Worm (Caenorhabditis elegans): Measurements from ENCODE around the gene K02D10.8.

Gene K02D10.8

ce11 chrIII:8809245-8809971, 23.2 kb downstream of the K02D10.8 start, which contains the start of gene prx-19 (continued):
- TF ChIP-seq skn-1 (tag; optimal IDR thresholded peaks at IDR 0.05) (no peak), F13H6.1 (tag; optimal IDR thresholded peaks at IDR 0.05) (peak; percentile 43), unc-39 (tag; optimal IDR thresholded peaks at IDR 0.05) (no peak), R02D3.7 (tag; optimal IDR thresholded peaks at IDR 0.05) (no peak), alr-1 (tag; optimal IDR thresholded peaks at IDR 0.05) (no peak), ceh-82 (tag; optimal IDR thresholded peaks at IDR 0.05) (no peak), gmeb-1 (tag; optimal IDR thresholded peaks at IDR 0.05) (peak; percentile 92)

- no peak for TF ChIP-seq peb-1 (tag; optimal IDR thresholded peaks at IDR 0.05)
- peak; percentile 56 for TF ChIP-seq sem-4 (tag; optimal IDR thresholded peaks at IDR 0.05)
These were observed 24.9 kb downstream of the K02D10.8 start for ce11 chrIII:8811111-8811510.

ce11 chrIII:8815699-8816098, 29.5 kb downstream of the K02D10.8 start:
- no peak for TF ChIP-seq C34F6.9 (tag; optimal IDR thresholded peaks at IDR 0.05)
- no peak for TF ChIP-seq mab-5 (tag; optimal IDR thresholded peaks at IDR 0.05)
- TF ChIP-seq egl-27 (tag; optimal IDR thresholded peaks at IDR 0.05): no peak
- no peak for TF ChIP-seq ZK546.5 (tag; optimal IDR thresholded peaks at IDR 0.05)
- TF ChIP-seq dmd-4 (tag; optimal IDR thresholded peaks at IDR 0.05): no peak
- TF ChIP-seq ztf-11 (tag; optimal IDR thresholded peaks at IDR 0.05): no peak
- TF ChIP-seq nhr-10 (tag; optimal IDR thresholded peaks at IDR 0.05): no peak
- TF ChIP-seq zag-1 (tag; optimal IDR thresholded peaks at IDR 0.05): no peak
- no peak for TF ChIP-seq mdl-1 (tag; optimal IDR thresholded peaks at IDR 0.05)
- TF ChIP-seq nhr-25 (tag; optimal IDR thresholded peaks at IDR 0.05): no peak
- TF ChIP-seq ama-1 (optimal IDR thresholded peaks at IDR 0.05): no peak
- TF ChIP-seq nhr-129 (tag; optimal IDR thresholded peaks at IDR 0.05): peak; percentile 45
- TF ChIP-seq ceh-16 (tag; optimal IDR thresholded peaks at IDR 0.05): no peak
- no peak for TF ChIP-seq sem-4 (tag; optimal IDR thresholded peaks at IDR 0.05)
- no peak for TF ChIP-seq aly-2 (tag; optimal IDR thresholded peaks at IDR 0.05)
- TF ChIP-seq F13H6.1 (tag; optimal IDR thresholded peaks at IDR 0.05): peak; percentile 61

ce11 chrIII:8818599-8818998, 32.4 kb downstream of the K02D10.8 start, which contains the start of gene pat-2:
pat-2 (plus strand) TSS chrIII:8818899.
- TF ChIP-seq dmd-4 (tag; optimal IDR thresholded peaks at IDR 0.05): no peak
- no peak for TF ChIP-seq ztf-1 (GFP tag; conservative IDR thresholded peaks at IDR 0.05)
- TF ChIP-seq alr-1 (tag; optimal IDR thresholded peaks at IDR 0.05): no peak
- no peak for TF ChIP-seq crh-2 (tag; optimal IDR thresholded peaks at IDR 0.05)

- no peak for TF ChIP-seq nhr-6 (tag; optimal IDR thresholded peaks at IDR 0.05)
- no peak for TF ChIP-seq snpc-4 (tag; optimal IDR thresholded peaks at IDR 0.05)
- TF ChIP-seq lin-11 (tag; optimal IDR thresholded peaks at IDR 0.05): no peak
- no peak for TF ChIP-seq crh-2 (tag; optimal IDR thresholded peaks at IDR 0.05)
- no peak for TF ChIP-seq alr-1 (tag; optimal IDR thresholded peaks at IDR 0.05)
- no peak for TF ChIP-seq ztf-4 (tag; optimal IDR thresholded peaks at IDR 0.05)
- TF ChIP-seq mab-5 (tag; optimal IDR thresholded peaks at IDR 0.05): no peak
- no peak for TF ChIP-seq nhr-11 (tag; optimal IDR thresholded peaks at IDR 0.05)
- no peak for TF ChIP-seq R02D3.7 (tag; optimal IDR thresholded peaks at IDR 0.05)
- no peak for TF ChIP-seq nhr-23 (tag; optimal IDR thresholded peaks at IDR 0.05)
- TF ChIP-seq lin-13 (GFP tag; optimal IDR thresholded peaks at IDR 0.05): no peak
- TF ChIP-seq mbf-1 (tag; optimal IDR thresholded peaks at IDR 0.05): no peak
- TF ChIP-seq zag-1 (tag; optimal IDR thresholded peaks at IDR 0.05): no peak
- no peak for TF ChIP-seq ztf-1 (GFP tag; conservative IDR thresholded peaks at IDR 0.05)
- TF ChIP-seq elt-1 (tag; optimal IDR thresholded peaks at IDR 0.05): no peak
These were observed 38.4 kb downstream of the K02D10.8 start for ce11 chrIII:8824556-8824955.

- TF ChIP-seq nhr-11 (tag; optimal IDR thresholded peaks at IDR 0.05) (no peak), aly-2 (tag; optimal IDR thresholded peaks at IDR 0.05) (no peak), gmeb-1 (tag; optimal IDR thresholded peaks at IDR 0.05) (no peak), snpc-4 (tag; optimal IDR thresholded peaks at IDR 0.05) (no peak), R02D3.7 (tag; optimal IDR thresholded peaks at IDR 0.05) (no peak), mab-5 (tag; optimal IDR thresholded peaks at IDR 0.05) (no peak), sma-9 (GFP tag; optimal IDR thresholded peaks at IDR 0.05) (no peak), sma-9 (tag; optimal IDR thresholded peaks at IDR 0.05) (no peak), sma-3 (GFP tag; optimal IDR thresholded peaks at IDR 0.05) (no peak), dmd-4 (tag; optimal IDR thresholded peaks at IDR 0.05) (no peak), alr-1 (tag; optimal IDR thresholded peaks at IDR 0.05) (no peak), ceh-82 (tag; optimal IDR thresholded peaks at IDR 0.05) (no peak), lsy-2 (tag; optimal IDR thresholded peaks at IDR 0.05) (no peak), mbf-1 (tag; optimal IDR thresholded peaks at IDR 0.05) (no peak), mdl-1 (tag; optimal IDR thresholded peaks at IDR 0.05) (no peak), F13H6.1 (tag; optimal IDR thresholded peaks at IDR 0.05) (no peak), lin-11 (tag; optimal IDR thresholded peaks at IDR 0.05) (no peak), blmp-1 (tag; optimal IDR thresholded peaks at IDR 0.05; ENCODE audit: insufficient read depth) (no peak), elt-1 (tag; optimal IDR thresholded peaks at IDR 0.05) (no peak), nhr-237 (tag; optimal IDR thresholded peaks at IDR 0.05) (no peak), unc-55 (GFP tag; optimal IDR thresholded peaks at IDR 0.05) (no peak)
These were observed 41.0 kb downstream of the K02D10.8 start, which contains the start of gene F54F2.9 for ce11 chrIII:8827128-8827527. F54F2.9 (minus strand) TSS chrIII:8827228.

Data from whole organism, L2 larva.